Worm (Caenorhabditis elegans): Measurements from ENCODE around the gene asp-6.

DNA sequence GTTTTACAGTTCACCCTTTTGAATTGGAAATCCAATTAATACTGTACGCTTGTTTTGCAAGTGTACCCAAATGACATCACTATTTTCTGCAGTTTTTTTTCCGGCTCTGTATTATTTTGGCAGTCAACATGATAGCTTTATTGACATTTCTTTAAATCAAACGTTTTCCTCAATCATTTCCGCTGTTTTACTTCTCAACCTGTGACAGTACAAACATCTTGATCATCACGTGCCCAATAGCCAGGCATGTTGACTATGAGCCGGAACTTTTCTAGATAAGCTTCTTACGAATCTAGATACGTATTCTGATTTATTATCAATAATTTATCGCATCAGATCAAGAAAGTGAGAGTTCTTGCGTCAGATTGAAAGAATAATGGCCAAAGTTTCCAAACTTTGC, 1.1 kb upstream of the asp-6 start:
- no peak for TF ChIP-seq ama-1 (optimal IDR thresholded peaks at IDR 0.05)
- no peak for TF ChIP-seq pes-1 (GFP tag; IDR thresholded peaks at IDR 0.05)
- no peak for TF ChIP-seq flt-1 (GFP tag; IDR thresholded peaks at IDR 0.05)
- no peak for TF ChIP-seq B0310.2 (tag; optimal IDR thresholded peaks at IDR 0.05)
- TF ChIP-seq scrt-1 (GFP tag; IDR thresholded peaks at IDR 0.05), result no peak
- TF ChIP-seq aly-1 (tag; optimal IDR thresholded peaks at IDR 0.05), result no peak
- TF ChIP-seq ets-7 (tag; optimal IDR thresholded peaks at IDR 0.05), result no peak
- no peak for TF ChIP-seq sea-1 (GFP tag; conservative IDR thresholded peaks at IDR 0.05)
- TF ChIP-seq tbx-37 (GFP tag; conservative IDR thresholded peaks at IDR 0.05), result no peak
- no peak for TF ChIP-seq hmbx-1 (tag; optimal IDR thresholded peaks at IDR 0.05)
- no peak for TF ChIP-seq tra-4 (tag; optimal IDR thresholded peaks at IDR 0.05)
- no peak for TF ChIP-seq tbx-11 (GFP tag; IDR thresholded peaks at IDR 0.05)
- TF ChIP-seq ceh-36 (tag; optimal IDR thresholded peaks at IDR 0.05), result no peak
